Worm (Caenorhabditis elegans) whole organism, L1 larva: ENCODE measurements around the gene aly-1.

Experiments
- C04F5.9 ChIP-seq: sonication (generic microtip); optimal IDR thresholded peaks from 2 replicates; lab custom pipeline; 2016; ENCODE audit warnings: missing genetic modification characterization, missing compliant biosample characterization
- Y116A8C.19 ChIP-seq: sonication (generic microtip); optimal IDR thresholded peaks from 2 replicates; lab custom pipeline; 2016; ENCODE audit warnings: missing compliant biosample characterization, missing genetic modification characterization, borderline replicate concordance
- ama-1 ChIP-seq: fragments of 150-350 bp; optimal IDR thresholded peaks from 2 replicates; lab custom pipeline; 2014
- ceh-8 ChIP-seq: fragments of 200-800 bp; sonication (Bioruptor generic); optimal IDR thresholded peaks from 2 replicates; lab custom pipeline; 2018; ENCODE audit warnings: mild to moderate bottlenecking, missing genetic modification characterization, moderate library complexity, missing compliant biosample characterization
- ceh-82 ChIP-seq, 3 experiments: fragments of 150-350 bp in 1 of 3; sonication (generic microtip) in 2 of 3; optimal IDR thresholded peaks; 2 replicates each; lab custom pipeline; 2014 to 2017; ENCODE audit warnings: missing biosample characterization in 3 of 3, missing genetic modification characterization in 3 of 3
- dpl-1 ChIP-seq, 3 experiments: fragments of 150-350 bp in 2 of 3; sonication (generic microtip) in 1 of 3; optimal IDR thresholded peaks; 2 replicates each; lab custom pipeline; 2014 to 2017; ENCODE audit warnings: missing biosample characterization in 3 of 3, missing genetic modification characterization in 3 of 3, missing genetic modification reagents in 3 of 3
- efl-1 ChIP-seq, 4 experiments: fragments of 150-350 bp; optimal IDR thresholded peaks in 3 of 4; peaks in 1 of 4; 1 replicate in 1 of 4; 2 replicates in 3 of 4; lab custom pipeline; 2014; ENCODE audit warnings: missing biosample characterization in 2 of 4, missing genetic modification characterization in 2 of 4, missing genetic modification reagents in 2 of 4
- efl-3 ChIP-seq: fragments of 200-800 bp; sonication (Bioruptor generic); optimal IDR thresholded peaks from 2 replicates; lab custom pipeline; 2018; ENCODE audit warnings: mild to moderate bottlenecking, missing genetic modification characterization, missing compliant biosample characterization
- elt-2 ChIP-seq: sonication (generic microtip); optimal IDR thresholded peaks from 2 replicates; lab custom pipeline; 2016; ENCODE audit warnings: missing genetic modification characterization, mild to moderate bottlenecking, inconsistent platforms, missing compliant biosample characterization, missing genetic modification reagents
- hlh-17 ChIP-seq: fragments of 200-800 bp; sonication (Bioruptor generic); optimal IDR thresholded peaks from 2 replicates; lab custom pipeline; 2018; ENCODE audit warnings: missing genetic modification characterization, mild to moderate bottlenecking, missing compliant biosample characterization, moderate library complexity, borderline replicate concordance
- hpl-2 ChIP-seq: fragments of 150-350 bp; optimal IDR thresholded peaks from 2 replicates; lab custom pipeline; 2014; ENCODE audit warnings: missing biosample characterization, missing genetic modification reagents, missing genetic modification characterization
- lin-13 ChIP-seq: fragments of 150-350 bp; optimal IDR thresholded peaks from 2 replicates; lab custom pipeline; 2014; ENCODE audit warnings: missing biosample characterization, missing genetic modification reagents, missing genetic modification characterization
- lin-14 ChIP-seq: fragments of 200-800 bp; sonication (Bioruptor generic); optimal IDR thresholded peaks from 2 replicates; lab custom pipeline; 2018; ENCODE audit warnings: mild to moderate bottlenecking, missing genetic modification characterization, moderate library complexity, missing compliant biosample characterization
- lin-15B ChIP-seq: fragments of 150-350 bp; sonication (generic microtip); optimal IDR thresholded peaks from 3 replicates; lab custom pipeline; 2014; ENCODE audit warnings: missing biosample characterization, missing genetic modification characterization
- lin-35 ChIP-seq, 2 experiments: fragments of 150-350 bp; optimal IDR thresholded peaks; 2 replicates each; lab custom pipeline; 2014; ENCODE audit warnings: missing biosample characterization in 2 of 2, missing genetic modification characterization in 2 of 2, missing genetic modification reagents in 2 of 2
- lin-39 ChIP-seq: fragments of 150-350 bp; optimal IDR thresholded peaks from 2 replicates; lab custom pipeline; 2014; ENCODE audit warnings: missing biosample characterization, missing genetic modification reagents, missing genetic modification characterization
- lsy-2 ChIP-seq, 2 experiments: fragments of 150-350 bp; optimal IDR thresholded peaks; 2 replicates each; lab custom pipeline; 2014; ENCODE audit warnings: missing biosample characterization in 2 of 2, missing genetic modification characterization in 2 of 2
- mdl-1 ChIP-seq, 2 experiments: fragments of 150-350 bp; optimal IDR thresholded peaks; 2 replicates each; lab custom pipeline; 2014 to 2017; ENCODE audit warnings: missing biosample characterization in 2 of 2, missing genetic modification characterization in 2 of 2, inconsistent platforms in 1 of 2
- mef-2 ChIP-seq: fragments of 150-350 bp; optimal IDR thresholded peaks from 2 replicates; lab custom pipeline; 2014; ENCODE audit warnings: missing biosample characterization, missing genetic modification characterization
- mep-1 ChIP-seq: fragments of 150-350 bp; optimal IDR thresholded peaks from 2 replicates; lab custom pipeline; 2014; ENCODE audit warnings: missing biosample characterization, missing genetic modification characterization
- nhr-11 ChIP-seq: fragments of 150-350 bp; optimal IDR thresholded peaks from 2 replicates; lab custom pipeline; 2014; ENCODE audit warnings: missing biosample characterization, missing genetic modification characterization
- nhr-19 ChIP-seq: fragments of 200-800 bp; sonication (Bioruptor generic); conservative IDR thresholded peaks from 2 replicates; pipeline ENCODE4 v1.3.6; 2022; ENCODE audit warnings: missing genetic modification characterization, missing compliant biosample characterization
- nhr-47 ChIP-seq: sonication (generic microtip); optimal IDR thresholded peaks from 2 replicates; lab custom pipeline; 2016; ENCODE audit warnings: mild to moderate bottlenecking, missing genetic modification characterization, moderate library complexity, missing compliant biosample characterization
- nhr-76 ChIP-seq: sonication (generic microtip); optimal IDR thresholded peaks from 2 replicates; lab custom pipeline; 2017; ENCODE audit warnings: missing biosample characterization, missing genetic modification characterization
- nhr-84 ChIP-seq: sonication (generic microtip); optimal IDR thresholded peaks from 2 replicates; lab custom pipeline; 2017; ENCODE audit warnings: missing biosample characterization, missing genetic modification characterization
- nhr-85 ChIP-seq: sonication (generic microtip); peaks from one replicate; lab custom pipeline; 2016; ENCODE audit warnings: missing genetic modification characterization, inconsistent platforms, missing compliant biosample characterization
- pag-3 ChIP-seq: sonication (generic microtip); optimal IDR thresholded peaks from 2 replicates; lab custom pipeline; 2017; ENCODE audit warnings: missing genetic modification characterization, mild to moderate bottlenecking, missing compliant biosample characterization, antibody characterized with exemption, borderline replicate concordance; ENCODE audit not compliant: insufficient read depth
- rnt-1 ChIP-seq: sonication (generic microtip); optimal IDR thresholded peaks from 2 replicates; lab custom pipeline; 2016; ENCODE audit warnings: mild to moderate bottlenecking, missing genetic modification characterization, moderate library complexity, missing compliant biosample characterization
- skn-1 ChIP-seq: fragments of 150-350 bp; optimal IDR thresholded peaks from 2 replicates; lab custom pipeline; 2014; ENCODE audit warnings: missing biosample characterization, missing genetic modification characterization
- snpc-4 ChIP-seq: fragments of 150-350 bp; optimal IDR thresholded peaks from 2 replicates; lab custom pipeline; 2014; ENCODE audit warnings: missing biosample characterization, missing genetic modification characterization
- sptf-1 ChIP-seq: fragments of 150-350 bp; optimal IDR thresholded peaks from 2 replicates; lab custom pipeline; 2014; ENCODE audit warnings: missing biosample characterization, missing genetic modification characterization
- sup-37 ChIP-seq: fragments of 200-800 bp; sonication (Bioruptor generic); optimal IDR thresholded peaks from 2 replicates; lab custom pipeline; 2018; ENCODE audit warnings: mild to moderate bottlenecking, missing genetic modification characterization, missing compliant biosample characterization
- swsn-7 ChIP-seq: sonication (generic microtip); optimal IDR thresholded peaks from 2 replicates; lab custom pipeline; 2016; ENCODE audit warnings: missing genetic modification characterization, missing compliant biosample characterization
- tbx-2 ChIP-seq: sonication (generic microtip); optimal IDR thresholded peaks from 2 replicates; lab custom pipeline; 2016; ENCODE audit warnings: missing genetic modification characterization, missing compliant biosample characterization
- unc-130 ChIP-seq: fragments of 150-350 bp; optimal IDR thresholded peaks from 2 replicates; lab custom pipeline; 2017; ENCODE audit warnings: missing biosample characterization, missing genetic modification characterization, inconsistent platforms
- unc-62 ChIP-seq: fragments of 150-350 bp; optimal IDR thresholded peaks from 2 replicates; lab custom pipeline; 2014; ENCODE audit warnings: missing biosample characterization, missing genetic modification reagents, missing genetic modification characterization
- vab-15 ChIP-seq: sonication (generic microtip); optimal IDR thresholded peaks from 2 replicates; lab custom pipeline; 2017; ENCODE audit warnings: missing genotype, mild to moderate bottlenecking, missing genetic modification characterization, missing compliant biosample characterization

The aly-1 gene

DNA sequence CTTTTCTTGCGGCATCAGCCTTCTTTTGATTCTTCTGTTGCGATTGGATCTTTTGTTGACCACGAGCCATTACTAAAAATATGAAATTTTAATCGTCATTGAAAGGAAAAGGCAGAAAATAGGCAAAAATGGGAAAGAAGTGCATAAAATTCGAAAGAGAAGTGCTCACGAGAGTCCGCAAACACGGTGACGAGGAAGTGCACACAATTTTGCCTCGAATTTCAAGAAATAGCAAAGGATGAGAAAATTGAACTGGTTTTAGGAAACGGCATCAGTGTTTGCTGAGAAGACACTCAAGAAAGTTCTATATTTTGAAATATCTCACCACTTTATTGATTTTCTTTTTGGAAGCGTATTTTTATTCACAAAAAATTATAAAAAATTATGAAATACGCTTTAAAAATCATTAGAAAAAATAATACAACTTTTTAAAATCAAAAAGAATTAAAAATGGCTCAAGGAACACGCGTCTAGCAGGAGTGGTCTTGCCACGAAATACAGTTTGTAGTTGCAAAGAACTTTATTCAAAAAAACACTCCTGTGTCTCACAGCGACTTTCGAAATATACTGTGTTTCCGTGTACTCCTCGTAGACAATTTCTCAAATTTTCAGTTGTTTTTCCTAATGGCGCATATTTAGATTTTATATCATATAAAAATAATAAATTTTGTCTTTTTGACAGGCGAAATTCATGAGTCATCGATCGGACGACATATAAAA lies 12.4 kb upstream of the aly-1 start, which contains the start of the genes znf-706 and cpna-3 (continued):
- TF ChIP-seq lin-35 (GFP tag; optimal IDR thresholded peaks at IDR 0.05; lab: Kevin White, UChicago) (peak; percentile 60 to 75), mdl-1 (tag; optimal IDR thresholded peaks at IDR 0.05; lab: Kevin White, UChicago) (peak in 1 of 2 experiments; percentile 28), nhr-19 (0 out of 2 replicates have a peak, but pooled peaks have one; percentile 9), lsy-2 (tag; optimal IDR thresholded peaks at IDR 0.05; lab: Kevin White, UChicago) (peak; percentile 28 to 50), nhr-85 (tag; lab: Kevin White, UChicago) (peak; percentile 4), lin-39 (tag; lab: Kevin White, UChicago) (no peak)

DNA sequence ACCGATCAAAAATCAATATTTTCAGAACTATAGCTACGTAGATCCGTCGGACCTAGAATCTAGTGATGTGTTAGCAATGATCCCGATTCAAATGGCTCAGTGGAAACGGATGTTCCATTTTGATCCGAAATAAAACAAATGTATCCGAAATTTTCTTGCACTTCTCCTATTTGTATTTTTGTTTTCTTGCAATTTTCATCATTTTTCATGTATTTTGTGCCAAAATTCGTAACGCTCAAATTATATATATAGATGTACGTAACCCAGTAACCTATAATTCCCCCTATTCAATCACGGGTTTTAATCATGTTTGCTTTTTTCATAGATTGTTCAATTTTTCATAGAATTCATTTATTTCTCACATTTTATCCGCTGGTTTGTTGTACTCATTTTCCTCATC lies 9.8 kb upstream of the aly-1 start, which contains the start of gene gldi-10:
TSS of gene gldi-10 (plus strand) at position 301 of the 400 bp plus-strand sequence.
- TF ChIP-seq hpl-2 (GFP tag; lab: Kevin White, UChicago) (no peak), efl-1 (optimal IDR thresholded peaks at IDR 0.05; lab: Kevin White, UChicago) (no peak), efl-1 (GFP tag; optimal IDR thresholded peaks at IDR 0.05 in 1 of 2; lab: Kevin White, UChicago) (peak in 1 of 2 experiments; percentile 78), mep-1 (tag; lab: Kevin White, UChicago) (no peak)

DNA sequence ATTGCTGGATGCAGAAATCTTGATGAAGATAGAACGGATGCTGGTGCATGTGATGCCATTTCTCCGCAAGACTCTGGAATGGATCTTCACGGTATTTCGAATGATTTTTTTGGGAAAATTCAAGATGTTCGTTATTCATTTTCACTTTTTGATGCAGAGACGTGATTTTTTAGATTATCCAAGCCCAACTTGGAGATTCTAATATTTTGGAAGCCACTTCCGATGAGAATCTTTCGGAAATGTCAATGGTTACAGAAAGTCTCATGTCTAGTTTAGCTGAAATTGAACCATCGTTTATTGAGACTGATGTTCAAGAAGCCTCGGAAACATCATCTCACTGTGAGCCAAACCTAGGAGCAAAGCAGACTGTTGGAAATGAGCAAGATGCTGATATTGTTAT lies 7.9 kb upstream of the aly-1 start:
- TF ChIP-seq rnt-1 = no peak
- TF ChIP-seq tbx-2 (tag; lab: Kevin White, UChicago) = no peak
- no peak for TF ChIP-seq C04F5.9 (tag; lab: Kevin White, UChicago)
- no peak for TF ChIP-seq lin-13 (GFP tag; lab: Kevin White, UChicago)
- TF ChIP-seq ama-1 (lab: Kevin White, UChicago) = no peak
- TF ChIP-seq lin-15B = no peak

DNA sequence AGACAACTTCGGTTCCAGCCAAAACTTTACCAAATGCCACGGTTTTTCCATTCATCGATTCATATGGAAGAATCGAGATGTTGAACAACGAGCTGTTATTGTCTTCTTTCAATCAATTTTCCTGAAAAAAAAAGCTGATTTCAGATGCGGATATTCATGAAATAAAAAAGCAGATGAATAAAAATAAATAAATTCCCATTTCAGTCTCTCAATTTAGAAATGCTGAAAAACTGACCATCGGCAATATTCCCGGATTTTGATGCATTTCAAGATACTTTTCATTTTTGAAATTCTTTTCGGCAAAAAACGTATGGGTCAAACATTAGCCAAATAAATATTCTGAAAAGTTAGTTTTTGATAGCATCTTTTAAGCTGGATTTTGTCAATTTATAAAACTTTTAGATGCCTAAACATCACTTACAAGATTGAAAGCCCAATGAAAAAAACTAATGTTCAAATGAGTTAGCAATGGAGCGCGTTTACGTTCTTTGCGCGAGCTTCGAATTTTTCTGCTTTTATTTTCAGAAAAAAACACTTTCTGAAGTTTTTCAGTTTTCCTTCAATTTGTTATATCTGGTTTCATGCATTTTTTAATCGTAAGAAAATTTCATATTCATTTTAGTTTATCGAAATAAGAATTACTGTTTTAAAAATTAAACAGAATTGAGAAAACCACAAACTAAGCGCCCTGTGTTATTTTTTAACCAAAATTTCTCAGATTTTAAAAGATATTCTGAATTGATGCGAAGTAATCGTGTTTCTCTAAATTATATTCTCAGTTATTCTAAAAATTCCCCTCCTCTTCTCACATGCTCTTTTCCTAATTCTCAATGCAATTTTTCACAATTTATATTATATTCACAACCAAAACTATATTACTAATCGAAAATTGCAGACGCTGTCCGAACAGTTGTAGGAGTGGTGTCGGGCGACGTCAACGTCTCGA lies 4.4 kb upstream of the aly-1 start, which contains the start of the genes C01F6.14 and fem-3:
TSS of gene C01F6.14 (minus strand) at position 51 of the 946 bp plus-strand sequence.
TSS of gene fem-3 (plus strand) at position 896 of the 946 bp plus-strand sequence.
- TF ChIP-seq lsy-2 (tag; optimal IDR thresholded peaks at IDR 0.05; lab: Kevin White, UChicago) (peak in 1 of 2 experiments; percentile 54), pag-3 (tag; lab: Kevin White, UChicago) (no peak), nhr-85 (tag; lab: Kevin White, UChicago) (peak; percentile 41), unc-130 (tag; lab: Kevin White, UChicago) (no peak), nhr-11 (tag; lab: Kevin White, UChicago) (no peak), elt-2 (no peak), nhr-76 (tag; lab: Kevin White, UChicago) (no peak), efl-3 (GFP tag; lab: Kevin White, UChicago) (no peak), ceh-82 (tag; optimal IDR thresholded peaks at IDR 0.05; lab: Kevin White, UChicago) (no peak), dpl-1 (GFP tag; optimal IDR thresholded peaks at IDR 0.05; lab: Kevin White, UChicago) (peak; percentile 45 to 82 (median 70)), vab-15 (tag; lab: Kevin White, UChicago) (no peak), swsn-7 (tag; lab: Kevin White, UChicago) (no peak), sup-37 (GFP tag; lab: Kevin White, UChicago) (no peak), lin-35 (GFP tag; optimal IDR thresholded peaks at IDR 0.05; lab: Kevin White, UChicago) (peak; percentile 55 to 81), nhr-47 (tag; lab: Kevin White, UChicago) (no peak), ama-1 (lab: Kevin White, UChicago) (no peak), mef-2 (no peak), efl-1 (optimal IDR thresholded peaks at IDR 0.05; lab: Kevin White, UChicago) (peak; percentile 9 to 73), efl-1 (GFP tag; optimal IDR thresholded peaks at IDR 0.05 in 1 of 2; lab: Kevin White, UChicago) (peak; percentile 79 to 97), ceh-8 (GFP tag; lab: Kevin White, UChicago) (no peak), hlh-17 (GFP tag; lab: Kevin White, UChicago) (no peak), unc-62 (GFP tag; lab: Kevin White, UChicago) (no peak), lin-13 (GFP tag; lab: Kevin White, UChicago) (no peak), skn-1 (tag; lab: Kevin White, UChicago) (peak; percentile 14), nhr-84 (no peak), lin-14 (GFP tag; lab: Kevin White, UChicago) (no peak), snpc-4 (tag; lab: Kevin White, UChicago) (no peak), Y116A8C.19 (no peak), sptf-1 (no peak), rnt-1 (no peak)
